Worm (Caenorhabditis elegans): ENCODE measurements around the gene ikke-1.

- TF ChIP-seq lin-15B (tag; optimal IDR thresholded peaks at IDR 0.05) (no peak), nhr-76 (tag; optimal IDR thresholded peaks at IDR 0.05) (no peak), lin-39 (tag; optimal IDR thresholded peaks at IDR 0.05) (no peak), skn-1 (tag; optimal IDR thresholded peaks at IDR 0.05) (no peak), fkh-10 (GFP tag; optimal IDR thresholded peaks at IDR 0.05) (no peak), hlh-30 (tag; optimal IDR thresholded peaks at IDR 0.05; ENCODE audit: insufficient read depth) (no peak), spr-1 (tag; optimal IDR thresholded peaks at IDR 0.05) (no peak), unc-62 (GFP tag; optimal IDR thresholded peaks at IDR 0.05 in 1 of 2) (peak in 1 of 2 experiments; percentile 16), unc-62 (tag; optimal IDR thresholded peaks at IDR 0.05) (no peak), dmd-9 (GFP tag; IDR thresholded peaks at IDR 0.05) (no peak), fos-1 (tag; optimal IDR thresholded peaks at IDR 0.05) (no peak), nhr-28 (tag; optimal IDR thresholded peaks at IDR 0.05) (no peak), lsy-2 (tag; optimal IDR thresholded peaks at IDR 0.05) (no peak)
These were observed 31.3 kb upstream of the ikke-1 start, which contains the start of gene far-2 for ce11 chrIII:9081763-9082162.

Data from whole organism, L4 larva.